Worm (Caenorhabditis elegans): Measurements from ENCODE around the gene srab-14.

The srab-14 gene

ce11 chrII:7505005-7505404 is 5.7 kb upstream of the srab-14 start, which contains the start of gene C28F5.1:
Gene C28F5.1 (plus strand): TSS chrII:7505305.
- no peak for TF ChIP-seq let-526 (GFP tag; IDR thresholded peaks at IDR 0.05)
- TF ChIP-seq tlf-1 (GFP tag; optimal IDR thresholded peaks at IDR 0.05): no peak
- no peak for TF ChIP-seq hsf-1 (GFP tag; IDR thresholded peaks at IDR 0.05)
- TF ChIP-seq B0035.1 (tag; optimal IDR thresholded peaks at IDR 0.05): no peak
- no peak for TF ChIP-seq rcor-1 (GFP tag; IDR thresholded peaks at IDR 0.05)
- TF ChIP-seq zim-3 (tag; optimal IDR thresholded peaks at IDR 0.05): no peak
- no peak for TF ChIP-seq madf-8 (GFP tag; conservative IDR thresholded peaks at IDR 0.05)
- no peak for TF ChIP-seq ztf-6 (GFP tag; IDR thresholded peaks at IDR 0.05)
- no peak for TF ChIP-seq ztf-28 (GFP tag; IDR thresholded peaks at IDR 0.05)
- no peak for TF ChIP-seq dpl-1 (GFP tag; optimal IDR thresholded peaks at IDR 0.05)
- no peak for TF ChIP-seq tbx-9 (tag; optimal IDR thresholded peaks at IDR 0.05; ENCODE audit: borderline replicate concordance)
- TF ChIP-seq dpff-1 (tag; optimal IDR thresholded peaks at IDR 0.05): no peak
- TF ChIP-seq Y53G8AR.9 (GFP tag; conservative IDR thresholded peaks at IDR 0.05): no peak
- no peak for TF ChIP-seq Y95B8A.8 (GFP tag; IDR thresholded peaks at IDR 0.05)
- no peak for TF ChIP-seq tbp1 (GFP tag; optimal IDR thresholded peaks at IDR 0.05)
- TF ChIP-seq mxl-1 (tag; optimal IDR thresholded peaks at IDR 0.05): no peak
- TF ChIP-seq ZK185.1 (tag; optimal IDR thresholded peaks at IDR 0.05; ENCODE audit: poor library complexity, severe bottlenecking): no peak

DNA sequence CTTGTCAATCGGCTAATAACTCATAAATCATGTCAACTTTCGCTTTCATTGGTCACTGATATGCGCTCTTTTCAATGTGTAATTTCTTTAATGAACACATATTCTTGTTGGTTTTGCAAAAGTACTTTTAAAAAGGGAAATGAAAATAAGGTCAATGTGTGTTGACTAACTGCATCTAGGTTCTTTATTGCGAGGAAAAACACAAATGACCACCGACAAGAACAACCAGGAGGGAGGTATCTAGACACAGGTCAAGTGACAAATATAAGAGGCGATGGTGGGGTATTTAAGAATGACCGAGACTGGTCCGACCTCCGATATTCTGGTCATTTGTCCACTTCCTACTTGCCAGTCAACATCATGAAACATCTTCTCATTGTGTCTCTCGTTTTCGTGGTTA is 3.2 kb downstream of the srab-14 start, which contains the start of gene spi-1:
Gene spi-1 (plus strand): TSS at position 178 of the 400 bp plus-strand sequence.
- TF ChIP-seq madf-10 (tag; optimal IDR thresholded peaks at IDR 0.05): no peak
- no peak for TF ChIP-seq nhr-80 (tag; optimal IDR thresholded peaks at IDR 0.05)
- TF ChIP-seq madf-3 (GFP tag; IDR thresholded peaks at IDR 0.05): no peak
- no peak for TF ChIP-seq hrde-1 (tag; optimal IDR thresholded peaks at IDR 0.05; ENCODE audit: borderline replicate concordance)
- no peak for TF ChIP-seq D2030.7 (GFP tag; IDR thresholded peaks at IDR 0.05)
- TF ChIP-seq ztf-26 (tag; optimal IDR thresholded peaks at IDR 0.05): no peak
- TF ChIP-seq F49E8.2 (tag; optimal IDR thresholded peaks at IDR 0.05; ENCODE audit: insufficient read depth): no peak
- TF ChIP-seq F39B2.1 (GFP tag; IDR thresholded peaks at IDR 0.05): no peak
- TF ChIP-seq sptf-2 (GFP tag; optimal IDR thresholded peaks at IDR 0.05): no peak
- TF ChIP-seq hmg-1.2 (GFP tag; IDR thresholded peaks at IDR 0.05): no peak

ce11 chrII:7494155-7494554 is 5.1 kb downstream of the srab-14 start, which contains the start of gene R10H1.1:
Gene R10H1.1 (plus strand): TSS chrII:7494455.
- TF ChIP-seq akir-1 (GFP tag; optimal IDR thresholded peaks at IDR 0.05): no peak
- TF ChIP-seq F57A8.1 (GFP tag; optimal IDR thresholded peaks at IDR 0.05): no peak
- no peak for TF ChIP-seq lsy-27 (tag; optimal IDR thresholded peaks at IDR 0.05; ENCODE audit: borderline replicate concordance, insufficient read depth)
- no peak for TF ChIP-seq nhr-179 (tag; optimal IDR thresholded peaks at IDR 0.05)
- no peak for TF ChIP-seq F37B4.10 (GFP tag; IDR thresholded peaks at IDR 0.05)
- no peak for TF ChIP-seq Y53F4B.3 (GFP tag; IDR thresholded peaks at IDR 0.05)
- no peak for TF ChIP-seq ccch-3 (GFP tag; optimal IDR thresholded peaks at IDR 0.05)
- TF ChIP-seq nhr-80 (tag; optimal IDR thresholded peaks at IDR 0.05): no peak
- TF ChIP-seq cebp-1 (GFP tag; IDR thresholded peaks at IDR 0.05): no peak
- TF ChIP-seq cebp-1 (tag; optimal IDR thresholded peaks at IDR 0.05): no peak
- TF ChIP-seq xnd-1 (tag; optimal IDR thresholded peaks at IDR 0.05): no peak
- TF ChIP-seq egrh-3 (GFP tag; IDR thresholded peaks at IDR 0.05): no peak
- no peak for TF ChIP-seq hlh-12 (tag; optimal IDR thresholded peaks at IDR 0.05)
- TF ChIP-seq ceh-100 (GFP tag; IDR thresholded peaks at IDR 0.05): no peak
- TF ChIP-seq Y56A3A.18 (GFP tag; IDR thresholded peaks at IDR 0.05): no peak
- TF ChIP-seq cebp-2 (GFP tag; IDR thresholded peaks at IDR 0.05): no peak
- no peak for TF ChIP-seq fkh-3 (tag; optimal IDR thresholded peaks at IDR 0.05)

All from whole organism, young adult.